Worm (Caenorhabditis elegans): ENCODE measurements around the gene ilys-6.

DNA sequence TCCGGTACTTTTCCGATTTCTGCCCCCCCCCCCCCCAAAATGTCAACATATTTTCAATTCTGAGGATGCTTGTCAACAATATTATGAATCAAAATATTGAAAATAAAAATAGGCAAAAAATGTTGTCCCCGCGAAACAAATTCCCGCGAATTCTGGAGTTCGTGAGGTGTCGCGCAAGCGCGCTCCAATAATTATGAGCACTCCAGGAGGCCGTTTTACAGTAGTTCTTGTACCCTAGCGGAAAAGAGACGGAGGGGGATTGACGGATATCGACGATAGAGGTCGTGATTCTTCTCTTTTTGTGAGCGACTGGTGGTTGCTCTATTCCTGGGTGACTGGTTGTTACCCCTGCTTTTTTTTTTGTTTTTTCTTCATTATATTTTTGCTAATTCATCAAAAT lies 7.3 kb upstream of the ilys-6 start:
- TF ChIP-seq snpc-4 (tag; optimal IDR thresholded peaks at IDR 0.05) (no peak), nhr-77 (tag; optimal IDR thresholded peaks at IDR 0.05) (no peak), nhr-237 (tag; optimal IDR thresholded peaks at IDR 0.05) (no peak), unc-62 (GFP tag; optimal IDR thresholded peaks at IDR 0.05 in 1 of 2) (no peak), unc-62 (tag; optimal IDR thresholded peaks at IDR 0.05) (no peak), unc-39 (tag; optimal IDR thresholded peaks at IDR 0.05) (no peak)
